Fruit fly (Drosophila melanogaster) ovary, adult (tissue): ENCODE data around the gene CG2924.

Experiments
- CG17801 ChIP-seq: fragments of 200-800 bp; optimal IDR thresholded peaks from 2 replicates; lab custom pipeline; 2019; ENCODE audit warnings: missing biosample characterization, mild to moderate bottlenecking, missing genetic modification characterization, moderate library complexity; ENCODE audit not compliant: partially characterized antibody

CG2924 gene

dm6 chrX:2301069-2301508, 30.5 kb upstream of the CG2924 start:
- peak; percentile 76 for TF ChIP-seq CG17801 (GFP tag; lab: Kevin White, UChicago)

DNA sequence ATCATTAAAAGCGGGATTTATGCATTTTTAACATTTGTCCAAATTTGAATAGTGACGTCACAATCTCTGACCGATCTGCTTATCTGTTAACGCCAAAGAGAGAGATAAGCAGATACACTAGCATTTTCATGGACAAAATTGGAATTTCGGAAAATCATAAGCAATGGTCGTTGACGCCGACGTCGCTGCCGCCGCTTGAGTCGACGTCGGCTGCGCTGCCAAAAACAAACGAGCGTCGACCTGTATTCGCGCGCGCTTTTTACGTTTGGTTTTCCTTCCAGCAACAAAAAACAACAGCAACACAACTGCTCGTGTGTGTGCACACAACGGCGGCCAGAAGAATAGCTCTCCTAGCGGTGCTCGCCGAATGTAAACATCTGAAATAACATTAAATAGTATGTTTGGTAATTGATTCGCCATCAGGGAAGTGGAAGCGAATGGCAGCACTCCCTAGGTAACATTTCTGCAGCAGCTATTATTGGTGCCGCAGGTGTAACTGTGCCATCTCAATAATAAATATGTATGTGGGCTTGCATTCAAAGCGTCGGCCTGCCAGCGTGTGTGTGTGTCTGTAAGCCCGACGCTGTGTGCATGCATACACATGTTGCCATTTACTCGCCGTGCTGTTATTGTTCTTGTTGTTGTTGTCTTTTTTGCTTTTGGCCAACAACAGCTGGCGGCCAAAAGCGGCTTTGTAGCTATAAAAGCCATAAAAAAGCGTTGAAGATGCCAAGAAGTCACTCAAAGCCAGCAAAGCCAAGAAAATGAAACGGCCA, 29.9 kb upstream of the CG2924 start:
- TF ChIP-seq CG17801 (GFP tag; lab: Kevin White, UChicago), result peak; percentile 96

DNA sequence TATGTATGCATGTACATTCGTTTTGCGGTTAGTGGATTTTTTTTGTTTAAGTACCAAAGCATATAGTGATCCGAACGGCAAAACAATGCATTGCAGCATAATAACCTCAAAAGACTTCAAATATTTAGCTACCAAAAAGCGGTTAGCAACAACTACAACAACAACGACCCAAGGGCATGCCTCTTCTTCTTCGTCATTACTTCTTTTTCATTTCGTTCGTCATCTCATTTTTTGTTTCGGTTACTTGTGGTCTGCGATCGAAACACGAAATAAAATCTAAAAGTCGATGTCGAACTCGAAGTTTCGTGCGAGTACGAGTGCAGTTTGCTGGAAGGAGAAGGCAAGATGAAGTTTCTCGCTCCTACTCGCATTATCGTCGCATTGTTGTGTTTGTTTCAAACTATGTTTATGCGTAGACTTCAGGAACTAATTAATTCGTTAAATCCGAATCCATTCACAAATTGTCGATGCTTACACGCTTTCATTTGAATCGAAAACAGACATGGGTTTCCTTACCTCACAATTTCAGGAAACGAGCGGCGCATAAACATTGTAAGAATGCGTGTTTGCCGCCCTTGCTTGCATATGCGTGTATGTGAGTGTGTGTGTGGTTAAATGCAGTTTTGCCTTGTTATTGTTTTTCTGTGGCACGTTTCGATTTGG, 28.3 kb upstream of the CG2924 start:
- TF ChIP-seq CG17801 (GFP tag; lab: Kevin White, UChicago), result peak; percentile 84

DNA sequence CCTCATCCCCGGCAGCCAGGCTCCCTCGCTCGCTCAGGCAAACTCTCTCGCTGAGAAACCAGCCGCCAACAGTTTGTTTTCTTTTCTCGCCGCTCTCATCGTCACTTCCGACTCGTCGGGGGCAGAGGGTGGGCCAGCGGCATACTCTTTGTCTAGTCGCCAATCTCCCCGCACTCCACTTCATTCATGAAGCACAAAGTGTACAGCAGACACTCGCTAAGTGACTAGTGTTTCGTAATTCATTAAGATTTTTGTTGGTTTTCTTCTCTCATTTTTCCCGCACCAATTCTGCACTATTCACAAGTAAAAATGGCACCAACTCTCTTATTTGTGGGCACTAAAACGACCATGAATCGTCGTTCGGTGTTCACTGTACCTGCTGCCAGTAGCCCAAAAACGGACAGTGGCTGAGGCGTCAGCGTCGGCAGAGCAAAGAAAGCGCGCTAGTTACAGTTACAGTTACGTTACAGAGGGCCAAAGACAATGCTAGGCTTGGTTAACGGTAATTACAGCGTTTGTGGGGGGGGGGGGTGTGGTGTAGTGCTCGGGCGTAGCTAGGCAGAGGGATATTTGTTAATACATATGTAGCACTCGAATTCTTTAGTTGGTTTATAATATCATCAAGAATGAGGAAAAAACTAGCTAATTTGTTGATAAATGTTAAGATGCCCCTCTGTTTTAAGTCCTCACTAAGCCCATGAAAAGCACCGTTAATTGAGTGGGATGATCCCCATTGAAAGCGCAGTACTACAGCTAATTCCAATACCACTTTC, 27.1 kb upstream of the CG2924 start:
- TF ChIP-seq CG17801 (GFP tag; lab: Kevin White, UChicago), result peak; percentile 98

DNA sequence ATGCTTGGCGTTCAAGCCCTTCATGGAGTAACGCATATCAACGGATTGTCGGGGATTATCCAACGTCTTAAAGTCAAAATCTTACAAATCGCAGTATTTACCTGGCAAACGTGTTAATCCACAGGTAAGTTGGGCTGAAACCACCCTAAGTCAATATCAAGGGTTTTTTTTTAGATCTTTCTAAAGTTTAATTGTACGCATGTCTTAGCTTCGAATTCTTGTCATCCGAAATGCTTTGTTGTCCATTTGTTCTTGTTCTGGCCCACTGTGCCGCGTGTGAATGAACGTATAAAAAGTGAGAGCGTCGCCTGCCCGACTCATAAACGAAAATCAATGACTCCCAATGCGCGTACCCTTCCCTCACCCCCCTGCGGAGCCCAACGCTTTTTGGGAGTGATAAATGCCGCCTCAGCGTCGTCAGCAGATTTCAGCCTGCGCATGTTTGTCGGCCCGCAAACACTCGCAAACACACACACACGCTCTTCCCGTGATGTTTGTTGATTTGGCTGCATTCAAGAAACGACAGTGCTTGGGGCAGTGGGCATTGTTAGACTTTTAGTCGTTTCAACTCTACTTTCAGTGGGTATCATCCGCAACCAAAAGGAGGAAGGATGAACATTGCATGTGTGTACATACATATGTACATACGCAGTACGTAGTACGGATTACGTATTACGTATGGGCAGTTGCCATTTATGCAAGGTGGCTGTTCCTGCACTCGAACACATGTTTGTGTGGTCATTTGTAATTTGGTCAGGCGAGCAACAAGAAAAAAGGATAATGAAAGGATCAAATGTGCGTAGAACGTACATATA, 25.9 kb upstream of the CG2924 start:
- peak; percentile 81 for TF ChIP-seq CG17801 (GFP tag; lab: Kevin White, UChicago)

dm6 chrX:2295435-2296229, 25.1 kb upstream of the CG2924 start, which contains the start of gene Raf:
TSS of gene Raf (plus strand) at chrX:2295466.
- TF ChIP-seq CG17801 (GFP tag; lab: Kevin White, UChicago), result peak; percentile 39

dm6 chrX:2294474-2295434, 24.2 kb upstream of the CG2924 start:
- peak; percentile 46 for TF ChIP-seq CG17801 (GFP tag; lab: Kevin White, UChicago)

dm6 chrX:2293294-2293988, 22.9 kb upstream of the CG2924 start, which contains the start of gene CG2865:
TSS of gene CG2865 (minus strand) at chrX:2293411.
- TF ChIP-seq CG17801 (GFP tag; lab: Kevin White, UChicago), result peak; percentile 99

DNA sequence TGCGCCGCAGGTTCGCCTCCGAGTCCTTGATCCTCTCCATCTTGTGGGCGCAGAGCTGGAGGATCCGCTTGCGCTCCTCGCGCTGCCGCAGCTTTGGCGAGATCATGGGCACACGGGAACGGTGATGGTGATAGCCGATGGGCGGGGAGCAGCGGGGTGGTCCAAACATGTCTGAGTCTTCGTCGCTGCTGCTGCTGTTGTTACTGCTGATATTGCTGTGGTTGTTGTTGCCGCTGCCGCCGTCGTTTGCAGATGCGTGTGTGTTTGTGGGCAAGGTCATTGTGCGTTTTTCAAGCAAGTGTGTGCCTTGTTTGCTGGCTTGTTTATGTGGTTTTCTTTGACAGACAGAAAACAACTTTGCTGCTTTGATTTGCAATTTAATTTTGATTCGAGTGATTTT, 21.8 kb upstream of the CG2924 start:
- TF ChIP-seq CG17801 (GFP tag; lab: Kevin White, UChicago), result no peak

DNA sequence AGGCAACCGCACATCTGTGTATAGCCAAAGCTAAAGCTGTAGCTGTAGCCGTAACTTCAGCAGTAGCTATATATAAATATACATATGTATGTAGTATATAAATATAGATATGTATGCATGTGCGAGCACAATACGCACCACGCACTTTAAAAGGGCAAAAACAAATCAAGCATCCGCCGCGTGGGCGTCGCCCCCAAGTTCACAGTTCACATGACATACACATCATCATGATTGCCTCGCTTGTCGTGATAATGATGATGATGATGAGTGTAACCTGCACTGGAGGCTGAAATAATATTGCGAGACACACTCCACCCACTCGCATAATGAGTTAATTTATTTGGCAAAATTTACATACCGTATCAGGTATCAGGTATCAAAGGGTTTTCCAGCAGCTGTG, 20.5 kb upstream of the CG2924 start:
- no peak for TF ChIP-seq CG17801 (GFP tag; lab: Kevin White, UChicago)

dm6 chrX:2289134-2289533, 18.6 kb upstream of the CG2924 start:
- TF ChIP-seq CG17801 (GFP tag; lab: Kevin White, UChicago), result peak; percentile 75

dm6 chrX:2288327-2288726, 17.8 kb upstream of the CG2924 start:
- TF ChIP-seq CG17801 (GFP tag; lab: Kevin White, UChicago), result no peak
